Worm (Caenorhabditis elegans) whole organism, L3 larva: ENCODE results near the gene sri-31.

Source experiments
- ZK546.5 ChIP-seq: sonication (generic microtip); optimal IDR thresholded peaks from 2 replicates; lab custom pipeline; 2017; ENCODE audit warnings: missing biosample characterization, missing genetic modification characterization
- aly-2 ChIP-seq: fragments of 150-350 bp; optimal IDR thresholded peaks from 2 replicates; lab custom pipeline; 2014; ENCODE audit warnings: missing biosample characterization, missing genetic modification characterization
- ama-1 ChIP-seq: fragments of 150-350 bp; optimal IDR thresholded peaks from 2 replicates; lab custom pipeline; 2018
- ceh-16 ChIP-seq: sonication (generic microtip); optimal IDR thresholded peaks from 2 replicates; lab custom pipeline; 2017; ENCODE audit warnings: missing biosample characterization, missing genetic modification characterization
- ceh-28 ChIP-seq: fragments of 150-350 bp; optimal IDR thresholded peaks from 2 replicates; lab custom pipeline; 2014; ENCODE audit warnings: missing biosample characterization, missing genetic modification reagents, missing genetic modification characterization
- ceh-82 ChIP-seq: fragments of 150-350 bp; optimal IDR thresholded peaks from 2 replicates; lab custom pipeline; 2014; ENCODE audit warnings: missing biosample characterization, missing genetic modification characterization
- ceh-9 ChIP-seq: sonication (generic microtip); optimal IDR thresholded peaks from 2 replicates; lab custom pipeline; 2018; ENCODE audit warnings: missing biosample characterization, missing genetic modification characterization
- daf-12 ChIP-seq: fragments of 150-350 bp; optimal IDR thresholded peaks from 2 replicates; lab custom pipeline; 2014; ENCODE audit warnings: missing biosample characterization, missing genetic modification reagents, missing genetic modification characterization
- egl-27 ChIP-seq: sonication (generic microtip); optimal IDR thresholded peaks from 4 replicates; lab custom pipeline; 2017; ENCODE audit warnings: missing biosample characterization, missing genetic modification reagents, missing genetic modification characterization
- egl-5 ChIP-seq: fragments of 150-350 bp; optimal IDR thresholded peaks from 2 replicates; lab custom pipeline; 2017; ENCODE audit warnings: missing biosample characterization, missing genetic modification reagents, missing genetic modification characterization, inconsistent platforms
- elt-1 ChIP-seq: fragments of 150-350 bp; optimal IDR thresholded peaks from 2 replicates; lab custom pipeline; 2014; ENCODE audit warnings: missing biosample characterization, missing genetic modification characterization
- elt-2 ChIP-seq: sonication (generic microtip); optimal IDR thresholded peaks from 2 replicates; lab custom pipeline; 2016; ENCODE audit warnings: missing genetic modification reagents, mild to moderate bottlenecking, missing genetic modification characterization, missing compliant biosample characterization
- elt-3 ChIP-seq, 3 experiments: fragments of 150-350 bp in 1 of 3; sonication (generic microtip) in 2 of 3; optimal IDR thresholded peaks; 2 replicates in 2 of 3; 4 replicates in 1 of 3; lab custom pipeline; 2014 to 2017; ENCODE audit warnings: missing biosample characterization in 3 of 3, missing genetic modification characterization in 3 of 3
- eor-1 ChIP-seq, 2 experiments: fragments of 150-350 bp; optimal IDR thresholded peaks; 2 replicates each; lab custom pipeline; 2014 to 2018; ENCODE audit warnings: missing biosample characterization in 2 of 2, missing genetic modification characterization in 2 of 2
- fkh-10 ChIP-seq: sonication (generic microtip); optimal IDR thresholded peaks from 2 replicates; lab custom pipeline; 2017; ENCODE audit warnings: missing biosample characterization, missing genetic modification reagents, missing genetic modification characterization
- hmg-11 ChIP-seq: sonication (generic microtip); optimal IDR thresholded peaks from 2 replicates; lab custom pipeline; 2016; ENCODE audit warnings: missing genetic modification characterization, missing compliant biosample characterization
- lin-39 ChIP-seq: fragments of 150-350 bp; optimal IDR thresholded peaks from 2 replicates; lab custom pipeline; 2018; ENCODE audit warnings: missing biosample characterization, missing genetic modification reagents, missing genetic modification characterization
- lsy-12 ChIP-seq: sonication (generic microtip); optimal IDR thresholded peaks from 2 replicates; lab custom pipeline; 2016; ENCODE audit warnings: mild to moderate bottlenecking, missing genetic modification characterization, missing compliant biosample characterization
- mdl-1 ChIP-seq: fragments of 150-350 bp; optimal IDR thresholded peaks from 2 replicates; lab custom pipeline; 2014; ENCODE audit warnings: missing biosample characterization, missing genetic modification characterization
- mml-1 ChIP-seq: fragments of 150-350 bp; sonication (generic microtip); optimal IDR thresholded peaks from 3 replicates; lab custom pipeline; 2014; ENCODE audit warnings: missing biosample characterization, missing genetic modification characterization
- nfya-1 ChIP-seq: sonication (generic microtip); optimal IDR thresholded peaks from 2 replicates; lab custom pipeline; 2017; ENCODE audit warnings: missing genetic modification characterization, mild to moderate bottlenecking, missing compliant biosample characterization, antibody characterized with exemption, moderate library complexity; ENCODE audit not compliant: insufficient read depth
- nhr-12 ChIP-seq: fragments of 150-350 bp; optimal IDR thresholded peaks from 2 replicates; lab custom pipeline; 2014; ENCODE audit warnings: missing biosample characterization, missing genetic modification characterization
- nhr-237 ChIP-seq: fragments of 150-350 bp; optimal IDR thresholded peaks from 2 replicates; lab custom pipeline; 2014; ENCODE audit warnings: missing biosample characterization, missing genetic modification characterization
- nhr-25 ChIP-seq: sonication (generic microtip); optimal IDR thresholded peaks from 2 replicates; lab custom pipeline; 2017; ENCODE audit warnings: missing biosample characterization, missing genetic modification characterization
- nhr-67 ChIP-seq: fragments of 150-350 bp; optimal IDR thresholded peaks from 2 replicates; lab custom pipeline; 2014; ENCODE audit warnings: missing biosample characterization, missing genetic modification characterization
- nhr-76 ChIP-seq: fragments of 150-350 bp; sonication (generic microtip); optimal IDR thresholded peaks from 5 replicates; lab custom pipeline; 2014; ENCODE audit warnings: missing biosample characterization, missing genetic modification characterization
- nhr-77 ChIP-seq: fragments of 150-350 bp; optimal IDR thresholded peaks from 2 replicates; lab custom pipeline; 2014; ENCODE audit warnings: missing biosample characterization, missing genetic modification characterization
- pha-4 ChIP-seq: fragments of 150-350 bp; optimal IDR thresholded peaks from 2 replicates; lab custom pipeline; 2014; ENCODE audit warnings: missing biosample characterization, missing genetic modification reagents, missing genetic modification characterization
- pqm-1 ChIP-seq: fragments of 150-350 bp; optimal IDR thresholded peaks from 2 replicates; lab custom pipeline; 2017; ENCODE audit warnings: missing biosample characterization, missing genetic modification characterization, inconsistent platforms
- sea-2 ChIP-seq: fragments of 150-350 bp; sonication (generic microtip); optimal IDR thresholded peaks from 4 replicates; lab custom pipeline; 2014; ENCODE audit warnings: missing biosample characterization, missing genetic modification reagents, missing genetic modification characterization
- skn-1 ChIP-seq: fragments of 150-350 bp; optimal IDR thresholded peaks from 2 replicates; lab custom pipeline; 2014; ENCODE audit warnings: missing biosample characterization, missing genetic modification characterization
- snpc-4 ChIP-seq: fragments of 150-350 bp; optimal IDR thresholded peaks from 2 replicates; lab custom pipeline; 2014; ENCODE audit warnings: missing biosample characterization, missing genetic modification characterization
- tbx-2 ChIP-seq: sonication (generic microtip); optimal IDR thresholded peaks from 2 replicates; lab custom pipeline; 2016; ENCODE audit warnings: mild to moderate bottlenecking, missing genetic modification characterization, missing compliant biosample characterization
- unc-39 ChIP-seq: sonication (generic microtip); optimal IDR thresholded peaks from 4 replicates; lab custom pipeline; 2017; ENCODE audit warnings: missing biosample characterization, missing genetic modification characterization
- unc-62 ChIP-seq: fragments of 150-350 bp; sonication (generic microtip); optimal IDR thresholded peaks from 4 replicates; lab custom pipeline; 2014; ENCODE audit warnings: missing biosample characterization, missing genetic modification reagents, missing genetic modification characterization
- zag-1 ChIP-seq: fragments of 150-350 bp; optimal IDR thresholded peaks from 2 replicates; lab custom pipeline; 2014; ENCODE audit warnings: missing biosample characterization, missing genetic modification characterization
- ztf-11 ChIP-seq: fragments of 150-350 bp; optimal IDR thresholded peaks from 2 replicates; lab custom pipeline; 2014; ENCODE audit warnings: missing biosample characterization, missing genetic modification characterization

The sri-31 gene

DNA sequence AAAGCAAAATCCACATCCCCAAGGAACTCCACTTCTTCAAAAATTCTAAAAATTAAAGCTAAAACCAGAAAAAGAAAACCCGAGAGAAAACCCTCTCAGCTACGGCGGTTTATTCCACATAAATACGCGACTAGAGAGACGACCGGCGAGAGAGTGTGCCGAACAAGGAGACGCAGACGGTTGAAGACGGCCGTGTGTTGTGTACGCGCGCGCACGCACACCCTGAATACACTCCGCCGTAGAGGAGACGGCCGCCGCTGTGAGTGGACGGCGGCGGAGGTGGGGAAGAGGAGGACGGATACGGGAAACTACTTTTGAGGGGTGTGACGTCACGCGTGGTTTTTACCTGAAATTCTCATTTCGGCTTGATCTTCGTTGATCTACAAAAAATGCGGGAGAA, 3.8 kb downstream of the sri-31 start:
- TF ChIP-seq mdl-1 (tag; lab: Kevin White, UChicago) (no peak), snpc-4 (tag; lab: Kevin White, UChicago) (no peak), elt-1 (tag; lab: Kevin White, UChicago) (no peak), hmg-11 (tag; lab: Kevin White, UChicago) (peak; percentile 72), lin-39 (peak; percentile 30), nhr-77 (tag; lab: Kevin White, UChicago) (no peak), elt-3 (tag; optimal IDR thresholded peaks at IDR 0.05; lab: Kevin White, UChicago) (no peak), elt-2 (tag; lab: Kevin White, UChicago) (no peak), ceh-28 (tag; lab: Kevin White, UChicago) (no peak), ZK546.5 (tag; lab: Kevin White, UChicago) (no peak)
- TF ChIP-seq, all 47 proteins: peak for 2

DNA sequence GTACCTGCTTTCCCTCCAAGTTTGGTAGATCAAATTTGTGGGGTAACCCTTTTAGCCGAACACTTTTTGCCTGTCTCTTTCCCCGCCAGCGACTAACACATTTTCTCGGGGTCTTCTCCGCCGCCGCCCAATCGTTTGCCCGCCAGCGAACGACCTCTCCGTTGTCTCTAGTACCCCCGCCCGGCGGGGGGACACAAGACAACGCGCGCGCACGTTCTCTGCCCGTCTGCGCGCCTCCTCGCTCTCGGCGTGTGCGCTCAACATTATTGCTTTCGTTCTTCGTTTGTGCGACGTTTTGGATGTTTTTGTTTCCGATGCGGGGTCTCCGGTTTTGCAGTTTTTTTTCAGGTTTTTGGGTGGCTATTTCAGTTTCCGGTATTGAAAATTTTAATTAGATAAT, 4.7 kb downstream of the sri-31 start:
- TF ChIP-seq hmg-11 (tag; lab: Kevin White, UChicago) (peak; percentile 18), fkh-10 (GFP tag; lab: Kevin White, UChicago) (no peak), nhr-67 (tag; lab: Kevin White, UChicago) (no peak), ceh-9 (tag; lab: Kevin White, UChicago) (no peak), mml-1 (tag; lab: Kevin White, UChicago) (no peak), nfya-1 (tag; lab: Kevin White, UChicago) (peak; percentile 46), zag-1 (tag; lab: Kevin White, UChicago) (no peak), mdl-1 (tag; lab: Kevin White, UChicago) (no peak), lin-39 (peak; percentile 76), ama-1 (lab: Kevin White, UChicago) (no peak), elt-1 (tag; lab: Kevin White, UChicago) (no peak), unc-39 (no peak), ceh-82 (tag; lab: Kevin White, UChicago) (no peak), sea-2 (GFP tag; lab: Kevin White, UChicago) (no peak), nhr-76 (no peak), ZK546.5 (tag; lab: Kevin White, UChicago) (no peak)

DNA sequence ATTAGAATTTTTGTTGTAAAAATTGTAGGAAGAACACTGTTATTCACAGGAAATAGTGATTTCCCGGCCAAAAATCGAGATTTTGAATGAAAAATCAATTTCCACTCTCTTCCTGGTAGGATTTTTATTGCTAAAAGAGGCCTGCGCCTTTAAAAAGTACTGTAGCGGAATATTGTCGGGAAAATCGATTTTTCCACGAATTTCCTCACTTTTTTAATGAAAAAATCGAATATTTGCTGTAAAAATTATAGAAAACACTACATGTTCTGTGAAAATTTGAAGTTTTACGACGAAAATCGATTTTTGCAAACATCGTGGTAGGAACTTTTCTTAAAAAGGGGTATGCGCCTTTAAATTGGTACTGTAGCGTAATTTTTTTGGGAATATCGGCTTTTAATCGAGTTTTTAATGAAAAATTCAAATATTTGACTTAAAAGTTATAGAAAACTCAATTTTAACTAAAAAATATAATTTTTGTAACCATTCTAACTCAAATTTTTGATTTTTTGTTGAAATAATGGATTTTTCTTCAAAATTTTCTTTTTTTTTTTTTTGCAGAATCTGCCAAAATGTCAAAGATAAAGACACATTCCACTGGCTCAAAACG, 5.6 kb downstream of the sri-31 start, which contains the start of gene lin-8:
Gene lin-8, plus strand, starts transcription at position 557 of the 607 bp plus-strand sequence.
- TF ChIP-seq elt-3 (tag; optimal IDR thresholded peaks at IDR 0.05; lab: Kevin White, UChicago) (no peak), elt-1 (tag; lab: Kevin White, UChicago) (no peak), zag-1 (tag; lab: Kevin White, UChicago) (no peak), nhr-76 (no peak), daf-12 (tag; lab: Kevin White, UChicago) (no peak), egl-5 (tag; lab: Kevin White, UChicago) (no peak), snpc-4 (tag; lab: Kevin White, UChicago) (no peak), unc-39 (no peak), egl-27 (tag; lab: Kevin White, UChicago) (no peak), unc-62 (no peak), nhr-77 (tag; lab: Kevin White, UChicago) (no peak), nhr-12 (tag; lab: Kevin White, UChicago) (no peak), sea-2 (GFP tag; lab: Kevin White, UChicago) (no peak), nhr-67 (tag; lab: Kevin White, UChicago) (no peak)
- TF ChIP-seq, all 47 proteins: peak for 0

DNA sequence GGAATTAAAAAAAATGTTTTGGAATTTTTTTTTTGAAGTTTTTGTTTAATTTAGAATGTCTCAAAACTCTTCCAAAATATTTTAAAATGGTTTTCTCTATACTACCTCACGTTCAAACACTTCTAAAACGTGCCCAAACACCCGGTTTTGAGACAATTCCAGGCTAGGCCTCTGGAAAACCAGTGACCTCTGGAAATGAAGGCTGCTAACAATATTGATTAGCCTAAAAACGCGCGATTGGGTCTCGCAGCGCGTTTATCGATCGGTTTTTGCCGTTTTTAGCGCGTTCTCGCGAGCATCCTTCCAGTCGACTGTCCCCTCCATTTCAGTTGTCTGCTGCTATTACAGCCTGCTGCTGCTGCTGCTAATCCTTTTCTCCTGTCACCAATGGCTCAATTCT, 10.0 kb downstream of the sri-31 start, which contains the start of gene Y25C1A.6:
Gene Y25C1A.6, plus strand, starts transcription at position 301 of the 400 bp plus-strand sequence.
- TF ChIP-seq nhr-77 (tag; lab: Kevin White, UChicago) (no peak), lsy-12 (tag; lab: Kevin White, UChicago) (no peak), nhr-25 (no peak), zag-1 (tag; lab: Kevin White, UChicago) (no peak), mdl-1 (tag; lab: Kevin White, UChicago) (no peak)

DNA sequence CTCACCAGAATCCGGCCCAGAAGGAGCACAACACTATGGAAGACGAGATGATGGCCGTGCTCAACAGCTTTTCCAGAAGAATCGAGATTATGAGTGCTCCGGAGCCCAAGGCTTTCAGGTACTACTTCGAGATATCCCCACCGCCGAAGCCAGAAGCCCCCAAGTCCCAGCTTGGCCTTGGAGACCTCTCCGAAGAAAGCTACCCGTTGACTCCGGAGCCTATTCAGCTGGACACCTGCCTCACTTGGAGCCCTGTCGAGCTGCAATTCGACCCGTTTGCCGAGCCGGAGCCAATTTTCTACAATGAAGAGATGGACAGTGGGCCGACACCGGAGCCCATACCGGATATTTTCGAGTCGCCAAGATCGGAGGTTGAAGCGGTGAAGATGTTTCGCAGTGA, 10.8 kb downstream of the sri-31 start:
- TF ChIP-seq mml-1 (tag; lab: Kevin White, UChicago) = no peak
- no peak for TF ChIP-seq ceh-28 (tag; lab: Kevin White, UChicago)
- no peak for TF ChIP-seq fkh-10 (GFP tag; lab: Kevin White, UChicago)

DNA sequence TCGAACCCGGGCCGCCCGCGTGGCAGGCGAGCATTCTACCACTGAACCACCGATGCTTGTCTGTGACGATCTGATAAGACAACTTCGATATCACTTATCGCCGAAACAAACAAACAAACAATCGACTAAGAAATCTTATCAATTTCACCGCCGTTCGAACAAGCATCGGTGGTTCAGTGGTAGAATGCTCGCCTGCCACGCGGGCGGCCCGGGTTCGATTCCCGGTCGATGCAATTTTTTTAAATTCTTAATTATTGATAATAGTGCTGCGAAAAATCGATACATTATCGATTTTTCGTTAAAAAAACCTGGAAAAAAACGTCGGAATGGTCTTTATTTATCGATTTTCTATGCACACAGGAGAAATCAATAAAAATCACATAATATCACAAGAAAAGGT, 11.4 kb downstream of the sri-31 start:
- TF ChIP-seq ztf-11 = no peak
- no peak for TF ChIP-seq unc-62
- TF ChIP-seq lsy-12 (tag; lab: Kevin White, UChicago) = no peak
- TF ChIP-seq nhr-25 = no peak
- TF ChIP-seq ceh-28 (tag; lab: Kevin White, UChicago) = peak; percentile 81
- no peak for TF ChIP-seq egl-5 (tag; lab: Kevin White, UChicago)
- peak; percentile 36 for TF ChIP-seq pha-4
- no peak for TF ChIP-seq ceh-82 (tag; lab: Kevin White, UChicago)
- TF ChIP-seq elt-2 (tag; lab: Kevin White, UChicago) = peak; percentile 69
- no peak for TF ChIP-seq lin-39
- TF ChIP-seq unc-39 = no peak
- peak; percentile 27 for TF ChIP-seq nfya-1 (tag; lab: Kevin White, UChicago)
- TF ChIP-seq mml-1 (tag; lab: Kevin White, UChicago) = no peak
- TF ChIP-seq pqm-1 (tag; lab: Kevin White, UChicago) = peak; percentile 17
- TF ChIP-seq tbx-2 = no peak
- no peak for TF ChIP-seq snpc-4 (tag; lab: Kevin White, UChicago)
- TF ChIP-seq eor-1 (tag; optimal IDR thresholded peaks at IDR 0.05; lab: Kevin White, UChicago) = no peak
- no peak for TF ChIP-seq aly-2 (tag; lab: Kevin White, UChicago)
- no peak for TF ChIP-seq skn-1 (tag; lab: Kevin White, UChicago)
- TF ChIP-seq fkh-10 (GFP tag; lab: Kevin White, UChicago) = no peak
- no peak for TF ChIP-seq nhr-237 (tag; lab: Kevin White, UChicago)
- no peak for TF ChIP-seq hmg-11 (tag; lab: Kevin White, UChicago)
- TF ChIP-seq ceh-16 (tag; lab: Kevin White, UChicago) = no peak
- TF ChIP-seq ceh-9 (tag; lab: Kevin White, UChicago) = no peak
